Worm (Caenorhabditis elegans) whole organism, L1 larva: ENCODE measurements around the gene C45G9.4.

Experiments
- C34B4.2 ChIP-seq: sonication (generic microtip); optimal IDR thresholded peaks from 2 replicates; lab custom pipeline; 2017; ENCODE audit warnings: mild to moderate bottlenecking, missing genetic modification characterization, missing compliant biosample characterization
- Y116A8C.19 ChIP-seq: sonication (generic microtip); optimal IDR thresholded peaks from 2 replicates; lab custom pipeline; 2016; ENCODE audit warnings: missing compliant biosample characterization, missing genetic modification characterization, borderline replicate concordance
- ceh-90 ChIP-seq: sonication (generic microtip); optimal IDR thresholded peaks from 2 replicates; lab custom pipeline; 2016; ENCODE audit warnings: missing genetic modification characterization, missing compliant biosample characterization
- efl-1 ChIP-seq, 4 experiments: fragments of 150-350 bp; optimal IDR thresholded peaks in 3 of 4; peaks in 1 of 4; 1 replicate in 1 of 4; 2 replicates in 3 of 4; lab custom pipeline; 2014; ENCODE audit warnings: missing biosample characterization in 2 of 4, missing genetic modification characterization in 2 of 4, missing genetic modification reagents in 2 of 4
- nhr-76 ChIP-seq: sonication (generic microtip); optimal IDR thresholded peaks from 2 replicates; lab custom pipeline; 2017; ENCODE audit warnings: missing biosample characterization, missing genetic modification characterization
- unc-62 ChIP-seq: fragments of 150-350 bp; optimal IDR thresholded peaks from 2 replicates; lab custom pipeline; 2014; ENCODE audit warnings: missing biosample characterization, missing genetic modification reagents, missing genetic modification characterization
- vab-15 ChIP-seq: sonication (generic microtip); optimal IDR thresholded peaks from 2 replicates; lab custom pipeline; 2017; ENCODE audit warnings: missing genotype, mild to moderate bottlenecking, missing genetic modification characterization, missing compliant biosample characterization

- TF ChIP-seq unc-62 (GFP tag; lab: Kevin White, UChicago) (no peak), efl-1 (optimal IDR thresholded peaks at IDR 0.05; lab: Kevin White, UChicago) (no peak), efl-1 (GFP tag; optimal IDR thresholded peaks at IDR 0.05 in 1 of 2; lab: Kevin White, UChicago) (no peak), Y116A8C.19 (tag; lab: Kevin White, UChicago) (no peak), ceh-90 (tag; lab: Kevin White, UChicago) (no peak), nhr-76 (tag; lab: Kevin White, UChicago) (no peak), vab-15 (tag; lab: Kevin White, UChicago) (no peak), C34B4.2 (tag; lab: Kevin White, UChicago) (no peak)
Observed at ce11 chrIII:5094506-5094905, 32.0 kb downstream of the C45G9.4 start, which contains the start of gene F54D8.10.
